Worm (Caenorhabditis elegans) whole organism, early embryonic: ENCODE measurements around the gene R13A1.10.

Experiments used
- ama-1 ChIP-seq: fragments of 150-350 bp; optimal IDR thresholded peaks from 2 replicates; lab custom pipeline; 2014
- pes-1 ChIP-seq: fragments of 200-800 bp; sonication (Bioruptor generic); IDR thresholded peaks from 2 replicates; pipeline ENCODE4 v1.3.6; 2022; ENCODE audit warnings: missing genetic modification reagents, missing genetic modification characterization, missing compliant biosample characterization

DNA sequence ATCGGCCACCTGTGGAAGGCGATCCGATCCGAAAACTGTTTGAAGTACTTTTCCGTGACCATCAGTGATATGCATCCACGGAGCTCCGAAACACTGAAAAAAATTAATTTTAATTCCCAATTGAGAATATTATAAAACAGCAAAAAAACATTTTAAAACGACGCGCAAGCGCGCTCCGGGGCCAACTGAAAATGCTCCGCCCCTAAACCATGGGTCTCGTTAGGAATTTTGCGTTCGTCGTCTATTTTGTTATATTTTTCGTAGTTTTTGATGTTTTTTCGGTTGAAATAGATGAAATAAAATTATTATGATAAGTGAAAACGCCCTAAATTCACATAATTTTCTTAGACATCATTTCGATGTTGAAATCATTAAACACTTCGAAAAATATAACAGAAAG, 13.6 kb upstream of the R13A1.10 start:
- TF ChIP-seq pes-1 (GFP tag; lab: Robert Waterston, UW) = peak; percentile 38; the same call in 1 of the 2 replicates
- no peak for TF ChIP-seq ama-1
